Fruit fly (Drosophila melanogaster) whole organism, embryonic: ENCODE data around the gene spz5.

Experiments used
- CG10366 ChIP-seq: fragments of 200-800 bp; sonication (Bioruptor generic); IDR thresholded peaks from 2 replicates; pipeline ENCODE4 v1.3.6; 2022; ENCODE audit warnings: missing biosample characterization, missing genetic modification characterization
- CG11504 ChIP-seq: fragments of 200-800 bp; sonication (Bioruptor generic); optimal IDR thresholded peaks from 3 replicates; lab custom pipeline; 2019; ENCODE audit warnings: missing biosample characterization, mild to moderate bottlenecking, missing genetic modification characterization, moderate library complexity
- CG11695 ChIP-seq: fragments of 200-800 bp; sonication (Bioruptor generic); IDR thresholded peaks from 3 replicates; pipeline ENCODE4 v1.3.6; 2022; ENCODE audit warnings: missing biosample characterization, missing genetic modification characterization
- CG1233 ChIP-seq: fragments of 200-800 bp; sonication (Bioruptor generic); optimal IDR thresholded peaks from 4 replicates; lab custom pipeline; 2018; ENCODE audit warnings: missing biosample characterization, mild to moderate bottlenecking, missing genetic modification characterization
- CG15479 ChIP-seq: fragments of 200-800 bp; sonication (Bioruptor generic); optimal IDR thresholded peaks from 3 replicates; lab custom pipeline; 2019; ENCODE audit warnings: missing biosample characterization, mild to moderate bottlenecking, missing genetic modification characterization, moderate library complexity
- CG1647 ChIP-seq: fragments of 200-800 bp; sonication (Bioruptor generic); optimal IDR thresholded peaks from 3 replicates; lab custom pipeline; 2016; ENCODE audit warnings: missing biosample characterization, missing genetic modification characterization
- CG16863 ChIP-seq: fragments of 200-800 bp; sonication (Bioruptor generic); optimal IDR thresholded peaks from 3 replicates; lab custom pipeline; 2016; ENCODE audit warnings: missing biosample characterization, missing genetic modification characterization
- CG1832 ChIP-seq: fragments of 200-800 bp; sonication (Bioruptor generic); optimal IDR thresholded peaks from 2 replicates; lab custom pipeline; 2017; ENCODE audit warnings: missing biosample characterization, mild to moderate bottlenecking, missing genetic modification characterization, inconsistent platforms
- CG18476 ChIP-seq: fragments of 200-800 bp; sonication (Bioruptor generic); optimal IDR thresholded peaks from 2 replicates; lab custom pipeline; 2016; ENCODE audit warnings: missing biosample characterization, mild to moderate bottlenecking, missing genetic modification characterization
- CG32772 ChIP-seq: fragments of 200-800 bp; sonication (Bioruptor generic); IDR thresholded peaks from 2 replicates; pipeline ENCODE4 v1.3.6; 2022; ENCODE audit warnings: missing biosample characterization, missing genetic modification characterization
- CG33557 ChIP-seq: fragments of 200-800 bp; sonication (Bioruptor generic); optimal IDR thresholded peaks from 2 replicates; lab custom pipeline; 2019; ENCODE audit warnings: missing biosample characterization, mild to moderate bottlenecking, missing genetic modification characterization, moderate library complexity
- CG34376 ChIP-seq: fragments of 200-800 bp; sonication (Bioruptor generic); optimal IDR thresholded peaks from 2 replicates; lab custom pipeline; 2018; ENCODE audit warnings: missing biosample characterization, mild to moderate bottlenecking, missing genetic modification characterization
- CG5180 ChIP-seq: fragments of 200-800 bp; sonication (Bioruptor generic); optimal IDR thresholded peaks from 3 replicates; lab custom pipeline; 2017; ENCODE audit warnings: missing biosample characterization, missing genetic modification characterization, mild to moderate bottlenecking, moderate library complexity, missing genetic modification reagents
- CG6765 ChIP-seq: fragments of 200-800 bp; sonication (Bioruptor generic); optimal IDR thresholded peaks from 3 replicates; lab custom pipeline; 2017; ENCODE audit warnings: missing biosample characterization, mild to moderate bottlenecking, missing genetic modification characterization
- CG8478 ChIP-seq: fragments of >200 bp; optimal IDR thresholded peaks from 2 replicates; lab custom pipeline; 2018
- CG8924 ChIP-seq: fragments of 200-800 bp; optimal IDR thresholded peaks from 3 replicates; lab custom pipeline; 2019; ENCODE audit warnings: missing biosample characterization, mild to moderate bottlenecking, missing genetic modification characterization, moderate library complexity
- D ChIP-seq, 2 experiments: fragments of 200-800 bp in 1 of 2; fragments of >200 bp in 1 of 2; sonication (Bioruptor generic) in 1 of 2; optimal IDR thresholded peaks; 2 replicates in 1 of 2; 3 replicates in 1 of 2; lab custom pipeline; 2017; ENCODE audit warnings: mild to moderate bottlenecking in 1 of 2, missing biosample characterization in 1 of 2, missing genetic modification characterization in 1 of 2, missing genetic modification reagents in 1 of 2
- Dfd ChIP-seq, 2 experiments: fragments of >200 bp; optimal IDR thresholded peaks; 2 replicates each; lab custom pipeline; 2017; ENCODE audit warnings: missing biosample characterization in 2 of 2, missing genetic modification characterization in 2 of 2
- Ets65A ChIP-seq: fragments of 200-800 bp; sonication (Bioruptor generic); peaks from one replicate; lab custom pipeline; 2016; ENCODE audit warnings: missing biosample characterization, missing genetic modification characterization
- Gug ChIP-seq: fragments of 200-800 bp; sonication (Bioruptor generic); IDR thresholded peaks from 4 replicates; pipeline ENCODE4 v1.3.6; 2022; ENCODE audit warnings: missing biosample characterization, missing genetic modification characterization
- Poxn ChIP-seq: fragments of 200-800 bp; sonication (Bioruptor generic); IDR thresholded peaks from 2 replicates; pipeline ENCODE4 v1.3.6; 2022; ENCODE audit warnings: missing biosample characterization, missing genetic modification characterization
- ac ChIP-seq: fragments of 200-800 bp; sonication (Bioruptor generic); optimal IDR thresholded peaks from 3 replicates; lab custom pipeline; 2017; ENCODE audit warnings: missing biosample characterization, mild to moderate bottlenecking, missing genetic modification characterization
- amos ChIP-seq: fragments of 200-800 bp; sonication (Bioruptor generic); IDR thresholded peaks from 2 replicates; pipeline ENCODE4 v1.3.6; 2022; ENCODE audit warnings: missing biosample characterization, missing genetic modification characterization; ENCODE audit not compliant: partially characterized antibody
- bsh ChIP-seq, 2 experiments: fragments of 200-800 bp; sonication (Bioruptor generic); optimal IDR thresholded peaks; 2 replicates each; lab custom pipeline; 2017 to 2018; ENCODE audit warnings: mild to moderate bottlenecking in 2 of 2, missing biosample characterization in 2 of 2, missing genetic modification characterization in 2 of 2, moderate library complexity in 1 of 2
- cg ChIP-seq: fragments of 200-800 bp; sonication (Bioruptor generic); optimal IDR thresholded peaks from 3 replicates; lab custom pipeline; 2019; ENCODE audit warnings: missing biosample characterization, mild to moderate bottlenecking, missing genetic modification characterization, moderate library complexity
- corto ChIP-seq: fragments of 200-800 bp; sonication (Bioruptor generic); optimal IDR thresholded peaks from 2 replicates; lab custom pipeline; 2016; ENCODE audit warnings: missing biosample characterization, mild to moderate bottlenecking, missing genetic modification characterization, moderate library complexity
- fd64A ChIP-seq: fragments of 200-800 bp; sonication (Bioruptor generic); optimal IDR thresholded peaks from 3 replicates; lab custom pipeline; 2018; ENCODE audit warnings: missing biosample characterization, mild to moderate bottlenecking, missing genetic modification characterization
- fu2 ChIP-seq: fragments of 200-800 bp; sonication (Bioruptor generic); optimal IDR thresholded peaks from 2 replicates; lab custom pipeline; 2016; ENCODE audit warnings: missing biosample characterization, missing genetic modification characterization
- gce ChIP-seq: fragments of 200-800 bp; sonication (Bioruptor generic); IDR thresholded peaks from 3 replicates; pipeline ENCODE4 v1.3.6; 2022; ENCODE audit warnings: missing biosample characterization, missing genetic modification characterization
- hb ChIP-seq: fragments of 200-800 bp; sonication (Bioruptor generic); IDR thresholded peaks from 3 replicates; pipeline ENCODE4 v1.3.6; 2022; ENCODE audit warnings: missing biosample characterization, missing genetic modification characterization; ENCODE audit not compliant: partially characterized antibody
- hth ChIP-seq: fragments of >200 bp; optimal IDR thresholded peaks from 2 replicates; lab custom pipeline; 2017; ENCODE audit warnings: inconsistent platforms
- lbe ChIP-seq: fragments of 200-800 bp; sonication (Bioruptor generic); optimal IDR thresholded peaks from 2 replicates; lab custom pipeline; 2016; ENCODE audit warnings: missing biosample characterization, mild to moderate bottlenecking, missing genetic modification characterization
- nom ChIP-seq: fragments of 200-800 bp; sonication (Bioruptor generic); optimal IDR thresholded peaks from 2 replicates; lab custom pipeline; 2017; ENCODE audit warnings: missing biosample characterization, missing genetic modification characterization, mild to moderate bottlenecking, moderate library complexity, missing genetic modification reagents
- oc ChIP-seq: fragments of 200-800 bp; sonication (Bioruptor generic); optimal IDR thresholded peaks from 2 replicates; lab custom pipeline; 2018; ENCODE audit warnings: missing biosample characterization, mild to moderate bottlenecking, missing genetic modification characterization, moderate library complexity
- pros ChIP-seq: fragments of 200-800 bp; sonication (Bioruptor generic); optimal IDR thresholded peaks from 3 replicates; lab custom pipeline; 2019; ENCODE audit warnings: missing biosample characterization, mild to moderate bottlenecking, missing genetic modification characterization, moderate library complexity
- sens ChIP-seq: fragments of 200-800 bp; sonication (Bioruptor generic); peaks from one replicate; lab custom pipeline; 2016; ENCODE audit warnings: missing biosample characterization, missing genetic modification characterization
- sisA ChIP-seq: fragments of 200-800 bp; sonication (Bioruptor generic); IDR thresholded peaks from 2 replicates; pipeline ENCODE4 v1.3.6; 2022; ENCODE audit warnings: missing biosample characterization, missing genetic modification characterization
- slbo ChIP-seq: fragments of 200-800 bp; sonication (Bioruptor generic); IDR thresholded peaks from 2 replicates; pipeline ENCODE4 v1.3.6; 2022; ENCODE audit warnings: missing biosample characterization, missing genetic modification characterization
- tap ChIP-seq: fragments of 200-800 bp; optimal IDR thresholded peaks from 3 replicates; lab custom pipeline; 2019; ENCODE audit warnings: missing biosample characterization, mild to moderate bottlenecking, missing genetic modification characterization, moderate library complexity
- twi ChIP-seq: fragments of 200-800 bp; optimal IDR thresholded peaks from 2 replicates; lab custom pipeline; 2019; ENCODE audit warnings: missing biosample characterization, mild to moderate bottlenecking, missing genetic modification characterization, moderate library complexity
- tx ChIP-seq: fragments of 200-800 bp; sonication (Bioruptor generic); optimal IDR thresholded peaks from 2 replicates; lab custom pipeline; 2016; ENCODE audit warnings: missing biosample characterization, missing genetic modification characterization
- vnd ChIP-seq: fragments of 200-800 bp; sonication (Bioruptor generic); IDR thresholded peaks from 3 replicates; pipeline ENCODE4 v1.3.6; 2022; ENCODE audit warnings: missing biosample characterization, missing genetic modification characterization; ENCODE audit not compliant: partially characterized antibody
- z ChIP-seq: fragments of 200-800 bp; sonication (Bioruptor generic); IDR thresholded peaks from 3 replicates; pipeline ENCODE4 v1.3.6; 2022; ENCODE audit warnings: missing biosample characterization, missing genetic modification characterization
- zen ChIP-seq: fragments of 200-800 bp; sonication (Bioruptor generic); optimal IDR thresholded peaks from 3 replicates; lab custom pipeline; 2018; ENCODE audit warnings: missing biosample characterization, mild to moderate bottlenecking, missing genetic modification characterization, moderate library complexity
- zf30C ChIP-seq: fragments of 200-800 bp; sonication (Bioruptor generic); optimal IDR thresholded peaks from 3 replicates; lab custom pipeline; 2018; ENCODE audit warnings: missing biosample characterization, mild to moderate bottlenecking, missing genetic modification characterization

spz5 gene

DNA sequence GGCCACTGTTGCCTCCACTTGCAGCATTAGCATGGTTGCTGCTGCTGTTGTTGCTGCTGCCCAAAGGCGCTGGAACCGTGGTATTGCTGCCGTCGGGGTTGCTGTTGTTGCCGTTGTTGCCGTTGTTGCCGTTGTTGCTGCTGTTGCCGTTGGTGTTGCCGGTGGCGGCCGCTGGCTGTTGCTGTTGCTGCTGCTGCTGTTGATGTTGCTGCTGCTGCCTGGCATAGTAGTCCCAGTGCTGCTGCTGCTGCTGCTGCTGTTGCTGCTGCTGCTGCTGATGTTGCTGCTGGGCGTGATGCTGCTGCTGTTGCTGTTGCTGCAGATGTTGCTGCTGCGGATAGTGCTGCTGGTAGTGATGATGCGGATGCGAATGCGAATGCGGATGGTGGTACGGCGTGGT is 20.8 kb downstream of the spz5 start:
- TF ChIP-seq fu2 (GFP tag; lab: Kevin White, UChicago) (no peak), CG6765 (no peak), Dfd (GFP tag; optimal IDR thresholded peaks at IDR 0.05; lab: Kevin White, UChicago) (peak in 1 of 2 experiments; percentile 86), CG11504 (tag; lab: Kevin White, UChicago) (peak; percentile 54), CG8478 (peak; percentile 73), CG18476 (GFP tag; lab: Kevin White, UChicago) (no peak), slbo (GFP tag; lab: Robert Waterston, UW) (0 out of 2 replicates have a peak, but pooled peaks have one; percentile 2), CG34376 (GFP tag; lab: Kevin White, UChicago) (no peak)

- peak; percentile 73 for TF ChIP-seq pros
- TF ChIP-seq amos (GFP tag; lab: Robert Waterston, UW), result 0 out of 2 replicates have a peak, but pooled peaks have one; percentile 5
- peak; percentile 53 for TF ChIP-seq nom
- no peak for TF ChIP-seq hb (GFP tag; lab: Robert Waterston, UW)
- peak; percentile 49 for TF ChIP-seq ac (GFP tag; lab: Kevin White, UChicago)
- no peak for TF ChIP-seq CG1647
- peak; percentile 56 for TF ChIP-seq CG1832
- TF ChIP-seq corto, result peak; percentile 53
- TF ChIP-seq Poxn (GFP tag; lab: Robert Waterston, UW), result no peak
- TF ChIP-seq CG11695 (GFP tag; lab: Robert Waterston, UW), result no peak
- peak; percentile 64 for TF ChIP-seq sens (GFP tag; lab: Kevin White, UChicago)
- TF ChIP-seq vnd (GFP tag; lab: Robert Waterston, UW), result 0 out of 3 replicates have a peak, but pooled peaks have one; percentile 27
- peak; percentile 41; the same call in 1 of the 3 replicates for TF ChIP-seq z
- peak; percentile 83 for TF ChIP-seq lbe
- TF ChIP-seq twi (tag; lab: Kevin White, UChicago), result peak; percentile 93
- TF ChIP-seq bsh (GFP tag; optimal IDR thresholded peaks at IDR 0.05; lab: Kevin White, UChicago), result peak in 1 of 2 experiments; percentile 63
- TF ChIP-seq CG16863 (GFP tag; lab: Kevin White, UChicago), result no peak
Measured at dm6 chr3L:2868695-2869444, 23.1 kb downstream of the spz5 start.

dm6 chr3L:2867447-2868203 is 24.3 kb downstream of the spz5 start:
- TF ChIP-seq CG5180 (GFP tag; lab: Kevin White, UChicago) (peak; percentile 32), CG8924 (peak; percentile 82), sisA (GFP tag; lab: Robert Waterston, UW) (no peak), tap (no peak), CG15479 (GFP tag; lab: Kevin White, UChicago) (peak; percentile 3), CG1233 (GFP tag; lab: Kevin White, UChicago) (peak; percentile 0), Gug (no peak), gce (GFP tag; lab: Robert Waterston, UW) (no peak), cg (GFP tag; lab: Kevin White, UChicago) (peak; percentile 85), tx (no peak), CG33557 (GFP tag; lab: Kevin White, UChicago) (peak; percentile 27), oc (tag; lab: Kevin White, UChicago) (no peak), fd64A (GFP tag; lab: Kevin White, UChicago) (no peak), CG32772 (GFP tag; lab: Robert Waterston, UW) (peak; percentile 87), D (optimal IDR thresholded peaks at IDR 0.05; lab: Kevin White, UChicago) (peak; percentile 26), D (GFP tag; optimal IDR thresholded peaks at IDR 0.05; lab: Kevin White, UChicago) (peak; percentile 51), hth (lab: Kevin White, UChicago) (peak; percentile 39), Ets65A (GFP tag; lab: Kevin White, UChicago) (peak; percentile 61), zen (tag; lab: Kevin White, UChicago) (peak; percentile 8), ac (GFP tag; lab: Kevin White, UChicago) (peak; percentile 76), CG10366 (0 out of 2 replicates have a peak, but pooled peaks have one; percentile 8), zf30C (GFP tag; lab: Kevin White, UChicago) (peak; percentile 6)
